Worm (Caenorhabditis elegans) whole organism, young adult: Measurements from ENCODE around the gene K05F6.10.

ENCODE experiments used
- C06A6.2 ChIP-seq: fragments of 200-800 bp; sonication (Bioruptor generic); conservative IDR thresholded peaks from 2 replicates; pipeline ENCODE4 v1.3.6; 2022; ENCODE audit warnings: missing genetic modification characterization, missing compliant biosample characterization
- Y95B8A.8 ChIP-seq: fragments of 200-800 bp; sonication (Bioruptor generic); IDR thresholded peaks from 2 replicates; pipeline ENCODE4 v1.3.6; 2022; ENCODE audit warnings: missing genetic modification reagents, missing genetic modification characterization, missing compliant biosample characterization
- aptf-2 ChIP-seq: fragments of 200-800 bp; sonication (Bioruptor generic); conservative IDR thresholded peaks from 2 replicates; pipeline ENCODE4 v1.3.6; 2022; ENCODE audit warnings: missing genetic modification reagents, missing genetic modification characterization, missing compliant biosample characterization
- athp-1 ChIP-seq: sonication (generic microtip); optimal IDR thresholded peaks from 2 replicates; lab custom pipeline; 2017; ENCODE audit warnings: mild to moderate bottlenecking, missing genetic modification characterization, missing compliant biosample characterization
- dpl-1 ChIP-seq: fragments of 150-350 bp; optimal IDR thresholded peaks from 2 replicates; lab custom pipeline; 2014; ENCODE audit warnings: missing biosample characterization, missing genetic modification reagents, missing genetic modification characterization
- egl-44 ChIP-seq: fragments of 200-800 bp; sonication (Bioruptor generic); IDR thresholded peaks from 2 replicates; pipeline ENCODE4 v1.3.6; 2022; ENCODE audit warnings: missing genetic modification reagents, missing genetic modification characterization, missing compliant biosample characterization
- hrde-1 ChIP-seq: sonication (generic microtip); optimal IDR thresholded peaks from 2 replicates; lab custom pipeline; 2016; ENCODE audit warnings: missing genetic modification characterization, mild to moderate bottlenecking, missing compliant biosample characterization, moderate library complexity, missing genotype, missing genetic modification reagents, borderline replicate concordance
- nfya-1 ChIP-seq: sonication (generic microtip); optimal IDR thresholded peaks from 2 replicates; lab custom pipeline; 2017; ENCODE audit warnings: antibody characterized with exemption, missing compliant biosample characterization, missing genetic modification characterization, borderline replicate concordance; ENCODE audit not compliant: insufficient read depth
- pha-4 ChIP-seq: fragments of 150-350 bp; sonication (generic microtip); optimal IDR thresholded peaks from 2 replicates; lab custom pipeline; 2014; ENCODE audit warnings: missing biosample characterization, missing genetic modification reagents, missing genetic modification characterization
- sdz-38 ChIP-seq: sonication (generic microtip); optimal IDR thresholded peaks from 2 replicates; lab custom pipeline; 2016; ENCODE audit warnings: missing genotype, missing genetic modification characterization, missing compliant biosample characterization
- snpc-3.4 ChIP-seq: sonication (generic microtip); optimal IDR thresholded peaks from 2 replicates; lab custom pipeline; 2017; ENCODE audit warnings: missing genetic modification characterization, mild to moderate bottlenecking, missing compliant biosample characterization, antibody characterized with exemption, moderate library complexity, missing genotype, missing genetic modification reagents
- snpc-4 ChIP-seq, 5 experiments: fragments of 150-350 bp in 1 of 5; sonication (generic microtip) in 4 of 5; optimal IDR thresholded peaks; 2 replicates each; lab custom pipeline; 2014 to 2018; ENCODE audit warnings: missing genetic modification characterization in 5 of 5, missing biosample characterization in 3 of 5, antibody characterized with exemption in 2 of 5, mild to moderate bottlenecking in 2 of 5, missing compliant biosample characterization in 2 of 5, missing genotype in 2 of 5, moderate library complexity in 2 of 5, missing genetic modification reagents in 1 of 5

DNA sequence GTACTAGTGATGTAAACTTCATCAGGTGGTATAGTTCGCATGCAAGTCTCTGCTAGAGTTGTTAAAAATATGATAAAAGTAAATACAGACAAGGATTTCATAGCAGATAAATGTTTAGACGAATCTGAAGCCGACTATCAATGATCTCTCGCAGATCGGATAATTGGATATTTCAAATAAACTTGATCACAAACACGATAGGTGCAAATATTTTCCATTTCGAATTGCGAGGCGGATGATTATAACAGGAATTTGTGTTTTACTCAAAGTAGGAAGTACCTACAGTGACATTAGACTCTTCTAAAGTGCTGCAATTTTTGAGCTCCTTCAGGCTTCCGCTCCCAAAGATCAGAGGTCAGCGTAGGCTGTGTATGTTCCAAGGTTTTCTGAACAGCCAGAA is 13.9 kb upstream of the K05F6.10 start, which contains the start of gene T07H3.7:
- no peak for TF ChIP-seq pha-4 (tag; lab: Kevin White, UChicago)
- TF ChIP-seq sdz-38 (tag; lab: Kevin White, UChicago), result no peak
- TF ChIP-seq athp-1 (tag; lab: Kevin White, UChicago), result no peak
- no peak for TF ChIP-seq dpl-1
- no peak for TF ChIP-seq C06A6.2 (GFP tag; lab: Robert Waterston, UW)
- TF ChIP-seq snpc-4 (GFP tag; optimal IDR thresholded peaks at IDR 0.05; lab: Kevin White, UChicago), result no peak
- TF ChIP-seq snpc-4 (tag; optimal IDR thresholded peaks at IDR 0.05; lab: Kevin White, UChicago), result no peak
- no peak for TF ChIP-seq nfya-1 (tag; lab: Kevin White, UChicago)
- TF ChIP-seq Y95B8A.8 (GFP tag; lab: Robert Waterston, UW), result no peak
- no peak for TF ChIP-seq aptf-2 (GFP tag; lab: Robert Waterston, UW)
- TF ChIP-seq hrde-1 (tag; lab: Kevin White, UChicago), result no peak
- no peak for TF ChIP-seq egl-44 (GFP tag; lab: Robert Waterston, UW)
- no peak for TF ChIP-seq snpc-3.4
